Worm (Caenorhabditis elegans): ENCODE results near the gene R05D3.9.

R05D3.9 gene

ce11 chrIII:8331779-8332178 lies 36.7 kb downstream of the R05D3.9 start, which contains the start of the genes mrps-18A and ZC262.2:
Gene mrps-18A (minus strand): TSS chrIII:8331919.
Gene ZC262.2 (plus strand): TSS chrIII:8332062.
- TF ChIP-seq daf-12 (tag; optimal IDR thresholded peaks at IDR 0.05) (no peak), pha-4 (tag; optimal IDR thresholded peaks at IDR 0.05) (peak; percentile 63), nfya-1 (tag; optimal IDR thresholded peaks at IDR 0.05; ENCODE audit: insufficient read depth) (peak; percentile 76), nhr-11 (tag; optimal IDR thresholded peaks at IDR 0.05) (no peak), lin-15B (tag; optimal IDR thresholded peaks at IDR 0.05) (peak; percentile 14), egl-5 (tag; optimal IDR thresholded peaks at IDR 0.05) (no peak), ama-1 (optimal IDR thresholded peaks at IDR 0.05) (no peak), nhr-23 (tag; optimal IDR thresholded peaks at IDR 0.05) (peak; percentile 5)

- no peak for TF ChIP-seq zag-1 (tag; optimal IDR thresholded peaks at IDR 0.05)
- TF ChIP-seq sea-2 (GFP tag; optimal IDR thresholded peaks at IDR 0.05): no peak
- no peak for TF ChIP-seq ama-1 (optimal IDR thresholded peaks at IDR 0.05)
- TF ChIP-seq fos-1 (tag; optimal IDR thresholded peaks at IDR 0.05): no peak
- no peak for TF ChIP-seq hmg-11 (tag; optimal IDR thresholded peaks at IDR 0.05)
- TF ChIP-seq skn-1 (tag; optimal IDR thresholded peaks at IDR 0.05): no peak
- no peak for TF ChIP-seq lin-39 (tag; optimal IDR thresholded peaks at IDR 0.05)
- no peak for TF ChIP-seq fkh-2 (tag; optimal IDR thresholded peaks at IDR 0.05)
- TF ChIP-seq mdl-1 (tag; optimal IDR thresholded peaks at IDR 0.05): no peak
- TF ChIP-seq tbx-2 (tag; optimal IDR thresholded peaks at IDR 0.05): no peak
- no peak for TF ChIP-seq ceh-16 (tag; optimal IDR thresholded peaks at IDR 0.05)
- no peak for TF ChIP-seq lsy-12 (tag; optimal IDR thresholded peaks at IDR 0.05)
- TF ChIP-seq aly-2 (tag; optimal IDR thresholded peaks at IDR 0.05): no peak
- no peak for TF ChIP-seq unc-39 (tag; optimal IDR thresholded peaks at IDR 0.05)
- TF ChIP-seq ceh-28 (tag; optimal IDR thresholded peaks at IDR 0.05): no peak
- no peak for TF ChIP-seq nhr-23 (tag; optimal IDR thresholded peaks at IDR 0.05)
- no peak for TF ChIP-seq nhr-43 (tag; optimal IDR thresholded peaks at IDR 0.05; ENCODE audit: poor library complexity, severe bottlenecking)
- no peak for TF ChIP-seq nhr-77 (tag; optimal IDR thresholded peaks at IDR 0.05)
- no peak for TF ChIP-seq nhr-76 (tag; optimal IDR thresholded peaks at IDR 0.05)
- no peak for TF ChIP-seq pha-4 (tag; optimal IDR thresholded peaks at IDR 0.05)
These were observed 37.3 kb downstream of the R05D3.9 start, which contains the start of gene iglr-2 for ce11 chrIII:8331211-8331610. Gene iglr-2 (minus strand): TSS chrIII:8331311.

- TF ChIP-seq aly-2 (tag; optimal IDR thresholded peaks at IDR 0.05) (no peak), elt-2 (tag; optimal IDR thresholded peaks at IDR 0.05) (peak; percentile 91), eor-1 (tag; optimal IDR thresholded peaks at IDR 0.05) (no peak), ceh-82 (tag; optimal IDR thresholded peaks at IDR 0.05) (no peak), ztf-11 (tag; optimal IDR thresholded peaks at IDR 0.05) (no peak), fkh-2 (tag; optimal IDR thresholded peaks at IDR 0.05) (no peak), lin-39 (tag; optimal IDR thresholded peaks at IDR 0.05) (no peak), nhr-67 (tag; optimal IDR thresholded peaks at IDR 0.05) (no peak), nhr-11 (tag; optimal IDR thresholded peaks at IDR 0.05) (no peak), mml-1 (tag; optimal IDR thresholded peaks at IDR 0.05) (no peak), hmg-11 (tag; optimal IDR thresholded peaks at IDR 0.05) (no peak), egl-5 (tag; optimal IDR thresholded peaks at IDR 0.05) (no peak), mdl-1 (tag; optimal IDR thresholded peaks at IDR 0.05) (no peak), ztf-4 (tag; optimal IDR thresholded peaks at IDR 0.05) (no peak), tbx-2 (tag; optimal IDR thresholded peaks at IDR 0.05) (no peak), pha-4 (tag; optimal IDR thresholded peaks at IDR 0.05) (peak; percentile 49), fos-1 (tag; optimal IDR thresholded peaks at IDR 0.05) (no peak), ZK546.5 (tag; optimal IDR thresholded peaks at IDR 0.05) (no peak), ama-1 (optimal IDR thresholded peaks at IDR 0.05) (no peak), zag-1 (tag; optimal IDR thresholded peaks at IDR 0.05) (no peak), pqm-1 (tag; optimal IDR thresholded peaks at IDR 0.05) (peak; percentile 70), snpc-4 (tag; optimal IDR thresholded peaks at IDR 0.05) (no peak), nfya-1 (tag; optimal IDR thresholded peaks at IDR 0.05; ENCODE audit: insufficient read depth) (no peak), elt-3 (tag; optimal IDR thresholded peaks at IDR 0.05) (no peak), nhr-77 (tag; optimal IDR thresholded peaks at IDR 0.05) (no peak), nhr-28 (tag; optimal IDR thresholded peaks at IDR 0.05) (no peak), jun-1 (tag; optimal IDR thresholded peaks at IDR 0.05) (peak; percentile 38), ceh-28 (tag; optimal IDR thresholded peaks at IDR 0.05) (peak; percentile 24), unc-62 (GFP tag; optimal IDR thresholded peaks at IDR 0.05) (no peak), sea-2 (GFP tag; optimal IDR thresholded peaks at IDR 0.05) (no peak), nhr-237 (tag; optimal IDR thresholded peaks at IDR 0.05) (no peak), elt-1 (tag; optimal IDR thresholded peaks at IDR 0.05) (no peak), R02D3.7 (tag; optimal IDR thresholded peaks at IDR 0.05) (no peak), egl-27 (tag; optimal IDR thresholded peaks at IDR 0.05) (no peak), lin-15B (tag; optimal IDR thresholded peaks at IDR 0.05) (no peak), ceh-16 (tag; optimal IDR thresholded peaks at IDR 0.05) (no peak), nhr-76 (tag; optimal IDR thresholded peaks at IDR 0.05) (no peak), skn-1 (tag; optimal IDR thresholded peaks at IDR 0.05) (no peak), ceh-9 (tag; optimal IDR thresholded peaks at IDR 0.05) (no peak), daf-12 (tag; optimal IDR thresholded peaks at IDR 0.05) (no peak), lsy-12 (tag; optimal IDR thresholded peaks at IDR 0.05) (no peak)
These were observed 42.7 kb downstream of the R05D3.9 start, which contains the start of gene ZC262.13 for ce11 chrIII:8325574-8326513. Gene ZC262.13 (plus strand): TSS chrIII:8326214.
